Fruit fly (Drosophila melanogaster): Measurements from ENCODE around the gene Pfdn6.

Gene Pfdn6

DNA sequence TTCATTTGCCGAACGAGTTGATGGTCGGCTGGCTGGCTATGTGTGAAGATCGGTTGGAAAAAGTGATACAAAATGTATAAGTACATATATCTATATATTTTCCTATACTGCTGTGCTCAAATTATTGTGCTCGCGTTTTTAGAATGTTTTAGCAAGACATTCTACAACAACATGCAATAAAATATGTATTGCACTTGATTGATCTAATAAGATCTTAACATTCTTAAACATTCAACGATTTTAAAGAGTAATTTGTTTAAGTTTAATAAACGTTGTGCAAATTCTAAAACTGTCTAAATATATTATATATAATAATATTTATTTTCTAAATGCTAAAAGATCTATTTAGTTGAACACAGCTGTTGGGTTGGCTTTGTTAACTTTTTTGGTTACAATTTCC lies 16.9 kb downstream of the Pfdn6 start:
- TF ChIP-seq Dll (GFP tag; IDR thresholded peaks at IDR 0.05; ENCODE audit: partially characterized antibody) = no peak
- no peak for TF ChIP-seq HLH4C (GFP tag; IDR thresholded peaks at IDR 0.05; ENCODE audit: partially characterized antibody)
- no peak for TF ChIP-seq CG4328 (GFP tag; optimal IDR thresholded peaks at IDR 0.05)
- peak in 1 of 2 experiments; percentile 48 for TF ChIP-seq Hr51 (GFP tag; optimal IDR thresholded peaks at IDR 0.05)
- peak; percentile 37 for TF ChIP-seq CG15269 (tag; optimal IDR thresholded peaks at IDR 0.05)
- TF ChIP-seq z (GFP tag; IDR thresholded peaks at IDR 0.05) = no peak
- TF ChIP-seq CG9932 (GFP tag; IDR thresholded peaks at IDR 0.05) = peak; percentile 15; the same call in 1 of the 2 replicates
- peak; percentile 29 for TF ChIP-seq CG11504 (tag; optimal IDR thresholded peaks at IDR 0.05)
- TF ChIP-seq CG11696 (GFP tag; IDR thresholded peaks at IDR 0.05) = 0 out of 2 replicates have a peak, but pooled peaks have one; percentile 33
- no peak for TF ChIP-seq chinmo (GFP tag; IDR thresholded peaks at IDR 0.05; ENCODE audit: partially characterized antibody)
- peak; percentile 32 for TF ChIP-seq Meics (GFP tag; optimal IDR thresholded peaks at IDR 0.05)
- TF ChIP-seq Lhr (GFP tag; optimal IDR thresholded peaks at IDR 0.05) = no peak
- no peak for TF ChIP-seq run (tag; optimal IDR thresholded peaks at IDR 0.05)
- TF ChIP-seq Stat92E (GFP tag; optimal IDR thresholded peaks at IDR 0.05) = no peak
- peak; percentile 2 for TF ChIP-seq CoRest (tag; optimal IDR thresholded peaks at IDR 0.05)
- 0 out of 2 replicates have a peak, but pooled peaks have one; percentile 37 for TF ChIP-seq Rfx (GFP tag; IDR thresholded peaks at IDR 0.05)
- TF ChIP-seq HmgD (GFP tag; optimal IDR thresholded peaks at IDR 0.05) = no peak
- no peak for TF ChIP-seq Jarid2 (GFP tag; optimal IDR thresholded peaks at IDR 0.05)
- TF ChIP-seq Oli (tag; optimal IDR thresholded peaks at IDR 0.05) = peak; percentile 17
- no peak for TF ChIP-seq CG17802 (tag; optimal IDR thresholded peaks at IDR 0.05)
- TF ChIP-seq Hmr (GFP tag; optimal IDR thresholded peaks at IDR 0.05) = peak; percentile 5
- peak; percentile 42 for TF ChIP-seq CG2678 (tag; optimal IDR thresholded peaks at IDR 0.05)
- TF ChIP-seq H15 (GFP tag; IDR thresholded peaks at IDR 0.05) = no peak
- TF ChIP-seq CG18599 (GFP tag; optimal IDR thresholded peaks at IDR 0.05) = peak; percentile 6
- no peak for TF ChIP-seq lbe (GFP tag; optimal IDR thresholded peaks at IDR 0.05)
- no peak for TF ChIP-seq CG18619 (GFP tag; optimal IDR thresholded peaks at IDR 0.05)
- TF ChIP-seq CG32532 (GFP tag; IDR thresholded peaks at IDR 0.05) = peak; percentile 57; the same call in 1 of the 2 replicates
- no peak for TF ChIP-seq zf30C (GFP tag; optimal IDR thresholded peaks at IDR 0.05)
- no peak for TF ChIP-seq mirr (GFP tag; optimal IDR thresholded peaks at IDR 0.05)
- no peak for TF ChIP-seq Side (GFP tag; optimal IDR thresholded peaks at IDR 0.05)
- TF ChIP-seq CG7839 (tag; optimal IDR thresholded peaks at IDR 0.05) = peak; percentile 14
- TF ChIP-seq Fer3 (tag; optimal IDR thresholded peaks at IDR 0.05) = peak; percentile 41
- TF ChIP-seq lmd (GFP tag; IDR thresholded peaks at IDR 0.05) = 0 out of 2 replicates have a peak, but pooled peaks have one; percentile 11
- no peak for TF ChIP-seq CG12236 (GFP tag; optimal IDR thresholded peaks at IDR 0.05)
- peak; percentile 25 for TF ChIP-seq CG2712 (tag; optimal IDR thresholded peaks at IDR 0.05)
- TF ChIP-seq gsb-n (tag; optimal IDR thresholded peaks at IDR 0.05) = no peak
- TF ChIP-seq her (GFP tag; optimal IDR thresholded peaks at IDR 0.05) = no peak
- peak; percentile 50 for TF ChIP-seq gem (tag; optimal IDR thresholded peaks at IDR 0.05)
- TF ChIP-seq grau (tag; optimal IDR thresholded peaks at IDR 0.05) = peak; percentile 49
- TF ChIP-seq CG6254 (GFP tag; optimal IDR thresholded peaks at IDR 0.05) = no peak
- no peak for TF ChIP-seq CG9817 (tag; optimal IDR thresholded peaks at IDR 0.05)
- peak; percentile 58 for TF ChIP-seq CG3281 (GFP tag; optimal IDR thresholded peaks at IDR 0.05)
- peak; percentile 13 for TF ChIP-seq CG8924 (tag; optimal IDR thresholded peaks at IDR 0.05)
- TF ChIP-seq odd (GFP tag; optimal IDR thresholded peaks at IDR 0.05) = no peak

Data from whole organism, embryonic.